Fruit fly (Drosophila melanogaster) whole organism, prepupa: ENCODE measurements around the gene CG43168.

ENCODE experiments used
- CG10631 ChIP-seq: fragments of 200-800 bp; sonication (Bioruptor generic); optimal IDR thresholded peaks from 2 replicates; lab custom pipeline; 2016; ENCODE audit warnings: missing biosample characterization, missing genetic modification characterization
- Smox ChIP-seq: fragments of 200-800 bp; sonication (Bioruptor generic); optimal IDR thresholded peaks from 3 replicates; lab custom pipeline; 2016; ENCODE audit warnings: missing biosample characterization, missing genetic modification characterization
- topi ChIP-seq: fragments of 200-800 bp; sonication (Bioruptor generic); optimal IDR thresholded peaks from 3 replicates; lab custom pipeline; 2016; ENCODE audit warnings: missing biosample characterization, missing genetic modification characterization

DNA sequence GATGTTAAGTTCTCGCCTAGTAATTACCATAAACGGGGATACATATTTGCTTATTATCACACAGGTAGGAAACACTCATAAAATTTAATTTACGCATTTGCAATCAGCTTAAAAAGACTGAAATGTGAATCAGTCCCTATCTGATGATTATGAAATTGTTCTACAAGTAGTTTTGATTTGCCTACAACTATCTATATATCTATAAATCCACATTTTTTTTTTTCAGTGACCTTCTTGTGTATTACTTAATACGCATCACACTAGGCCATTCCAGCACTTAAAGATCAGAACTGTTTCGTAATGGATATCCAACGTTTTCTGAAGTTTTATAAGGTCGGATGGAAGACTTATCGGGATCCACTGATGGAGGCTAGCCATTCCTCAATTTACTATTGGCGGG, 49.7 kb downstream of the CG43168 start, which contains the start of gene Or65b:
- TF ChIP-seq topi (no peak), Smox (no peak), CG10631 (GFP tag; lab: Kevin White, UChicago) (no peak)
